Fruit fly (Drosophila melanogaster) whole organism, embryonic: ENCODE measurements around the gene CG31952.

ENCODE experiments used
- B-H2 ChIP-seq: fragments of 200-800 bp; sonication (Bioruptor generic); optimal IDR thresholded peaks from 2 replicates; lab custom pipeline; 2018; ENCODE audit warnings: missing biosample characterization, mild to moderate bottlenecking, missing genetic modification characterization
- CG10959 ChIP-seq: fragments of 200-800 bp; sonication (Bioruptor generic); IDR thresholded peaks from 2 replicates; pipeline ENCODE4 v1.3.6; 2022; ENCODE audit warnings: missing biosample characterization, missing genetic modification characterization
- CG11247 ChIP-seq: fragments of 200-800 bp; sonication (Bioruptor generic); IDR thresholded peaks from 2 replicates; pipeline ENCODE4 v1.3.6; 2022; ENCODE audit warnings: missing biosample characterization, missing genetic modification characterization
- CG11456 ChIP-seq: fragments of 200-800 bp; sonication (Bioruptor generic); IDR thresholded peaks from 3 replicates; pipeline ENCODE4 v1.3.6; 2022; ENCODE audit warnings: missing biosample characterization, missing genetic modification characterization
- CG12071 ChIP-seq: fragments of 200-800 bp; sonication (Bioruptor generic); optimal IDR thresholded peaks from 3 replicates; lab custom pipeline; 2018; ENCODE audit warnings: missing biosample characterization, mild to moderate bottlenecking, missing genetic modification characterization
- CG12219 ChIP-seq: fragments of 200-800 bp; sonication (Bioruptor generic); optimal IDR thresholded peaks from 3 replicates; lab custom pipeline; 2018; ENCODE audit warnings: missing biosample characterization, mild to moderate bottlenecking, missing genetic modification characterization
- CG1233 ChIP-seq: fragments of 200-800 bp; sonication (Bioruptor generic); optimal IDR thresholded peaks from 4 replicates; lab custom pipeline; 2018; ENCODE audit warnings: missing biosample characterization, mild to moderate bottlenecking, missing genetic modification characterization
- CG12769 ChIP-seq: fragments of 200-800 bp; sonication (Bioruptor generic); optimal IDR thresholded peaks from 2 replicates; lab custom pipeline; 2019; ENCODE audit warnings: missing biosample characterization, mild to moderate bottlenecking, missing genetic modification characterization, moderate library complexity
- CG13296 ChIP-seq: fragments of 200-800 bp; sonication (Bioruptor generic); optimal IDR thresholded peaks from 3 replicates; lab custom pipeline; 2018; ENCODE audit warnings: missing biosample characterization, mild to moderate bottlenecking, missing genetic modification characterization
- CG1529 ChIP-seq: fragments of 200-800 bp; sonication (Bioruptor generic); optimal IDR thresholded peaks from 3 replicates; lab custom pipeline; 2018; ENCODE audit warnings: missing biosample characterization, missing genetic modification characterization
- CG15696 ChIP-seq: fragments of 200-800 bp; sonication (Bioruptor generic); optimal IDR thresholded peaks from 2 replicates; lab custom pipeline; 2019; ENCODE audit warnings: missing biosample characterization, mild to moderate bottlenecking, missing genetic modification characterization, moderate library complexity
- CG16815 ChIP-seq: fragments of 200-800 bp; sonication (Bioruptor generic); optimal IDR thresholded peaks from 3 replicates; lab custom pipeline; 2017; ENCODE audit warnings: missing biosample characterization, mild to moderate bottlenecking, missing genetic modification characterization
- CG17568 ChIP-seq: fragments of 200-800 bp; sonication (Bioruptor generic); optimal IDR thresholded peaks from 2 replicates; lab custom pipeline; 2018; ENCODE audit warnings: missing biosample characterization, mild to moderate bottlenecking, missing genetic modification characterization, moderate library complexity
- CG18011 ChIP-seq: fragments of 200-800 bp; sonication (Bioruptor generic); optimal IDR thresholded peaks from 2 replicates; lab custom pipeline; 2017; ENCODE audit warnings: missing biosample characterization, missing genetic modification characterization, mild to moderate bottlenecking, moderate library complexity, missing genotype
- CG2120 ChIP-seq: fragments of 200-800 bp; sonication (Bioruptor generic); optimal IDR thresholded peaks from 3 replicates; lab custom pipeline; 2016; ENCODE audit warnings: missing biosample characterization, missing genetic modification characterization
- CG2712 ChIP-seq: fragments of 200-800 bp; optimal IDR thresholded peaks from 3 replicates; lab custom pipeline; 2019; ENCODE audit warnings: missing biosample characterization, mild to moderate bottlenecking, missing genetic modification characterization, moderate library complexity
- CG34376 ChIP-seq: fragments of 200-800 bp; sonication (Bioruptor generic); optimal IDR thresholded peaks from 2 replicates; lab custom pipeline; 2018; ENCODE audit warnings: missing biosample characterization, mild to moderate bottlenecking, missing genetic modification characterization
- CG7556 ChIP-seq: fragments of 200-800 bp; sonication (Bioruptor generic); optimal IDR thresholded peaks from 2 replicates; lab custom pipeline; 2017; ENCODE audit warnings: missing biosample characterization, mild to moderate bottlenecking, missing genetic modification characterization
- CG8290 ChIP-seq, 3 experiments: fragments of 200-800 bp; sonication (Bioruptor generic); optimal IDR thresholded peaks; 2 replicates each; lab custom pipeline; 2016 to 2019; ENCODE audit warnings: missing biosample characterization in 3 of 3, missing genetic modification characterization in 3 of 3, mild to moderate bottlenecking in 2 of 3, moderate library complexity in 1 of 3
- CG8388 ChIP-seq: fragments of 200-800 bp; sonication (Bioruptor generic); optimal IDR thresholded peaks from 2 replicates; lab custom pipeline; 2019; ENCODE audit warnings: missing biosample characterization, mild to moderate bottlenecking, missing genetic modification characterization, moderate library complexity
- CG9817 ChIP-seq: fragments of 200-800 bp; sonication (Bioruptor generic); optimal IDR thresholded peaks from 2 replicates; lab custom pipeline; 2018; ENCODE audit warnings: missing biosample characterization, mild to moderate bottlenecking, missing genetic modification characterization, moderate library complexity
- D ChIP-seq, 2 experiments: fragments of 200-800 bp in 1 of 2; fragments of >200 bp in 1 of 2; sonication (Bioruptor generic) in 1 of 2; optimal IDR thresholded peaks; 2 replicates in 1 of 2; 3 replicates in 1 of 2; lab custom pipeline; 2017; ENCODE audit warnings: mild to moderate bottlenecking in 1 of 2, missing biosample characterization in 1 of 2, missing genetic modification characterization in 1 of 2, missing genetic modification reagents in 1 of 2
- Dbx ChIP-seq: fragments of 200-800 bp; sonication (Bioruptor generic); IDR thresholded peaks from 3 replicates; pipeline ENCODE4 v1.3.6; 2022; ENCODE audit warnings: missing biosample characterization, missing genetic modification characterization
- Dp ChIP-seq: fragments of 200-800 bp; sonication (Bioruptor generic); optimal IDR thresholded peaks from 2 replicates; lab custom pipeline; 2018; ENCODE audit warnings: missing biosample characterization, mild to moderate bottlenecking, missing genetic modification characterization, moderate library complexity
- Ets97D ChIP-seq: fragments of 200-800 bp; sonication (Bioruptor generic); optimal IDR thresholded peaks from 3 replicates; lab custom pipeline; 2016; ENCODE audit warnings: missing biosample characterization, missing genetic modification characterization
- HmgD ChIP-seq: fragments of 200-800 bp; sonication (Bioruptor generic); optimal IDR thresholded peaks from 3 replicates; lab custom pipeline; 2016; ENCODE audit warnings: missing biosample characterization, missing genetic modification characterization
- Kr ChIP-seq: fragments of 200-800 bp; sonication (Bioruptor generic); optimal IDR thresholded peaks from 2 replicates; lab custom pipeline; 2017; ENCODE audit warnings: missing biosample characterization, mild to moderate bottlenecking, missing genetic modification characterization
- Mrtf ChIP-seq: fragments of 200-800 bp; sonication (Bioruptor generic); IDR thresholded peaks from 3 replicates; pipeline ENCODE4 v1.3.6; 2022; ENCODE audit warnings: missing biosample characterization, missing genetic modification characterization
- NFAT ChIP-seq: fragments of 200-800 bp; sonication (Bioruptor generic); IDR thresholded peaks from 2 replicates; pipeline ENCODE4 v1.3.6; 2022; ENCODE audit warnings: missing biosample characterization, missing genetic modification characterization
- Scr ChIP-seq: fragments of 200-800 bp; sonication (Bioruptor generic); IDR thresholded peaks from 2 replicates; pipeline ENCODE4 v1.3.6; 2022; ENCODE audit warnings: missing biosample characterization, missing genetic modification characterization; ENCODE audit not compliant: partially characterized antibody
- Stat92E ChIP-seq, 3 experiments: fragments of >200 bp in 2 of 3; fragments of 200-800 bp in 1 of 3; sonication (Bioruptor generic) in 1 of 3; optimal IDR thresholded peaks; 2 replicates each; lab custom pipeline; 2017 to 2019; ENCODE audit warnings: missing biosample characterization in 3 of 3, missing genetic modification characterization in 3 of 3, mild to moderate bottlenecking in 1 of 3, moderate library complexity in 1 of 3
- ara ChIP-seq: fragments of 200-800 bp; sonication (Bioruptor generic); IDR thresholded peaks from 2 replicates; pipeline ENCODE4 v1.3.6; 2022; ENCODE audit warnings: missing biosample characterization, missing genetic modification characterization
- br ChIP-seq: fragments of >200 bp; optimal IDR thresholded peaks from 2 replicates; lab custom pipeline; 2017
- chif ChIP-seq, 2 experiments: fragments of 200-800 bp; sonication (Bioruptor generic); optimal IDR thresholded peaks; 3 replicates each; lab custom pipeline; 2016; ENCODE audit warnings: missing biosample characterization in 2 of 2, missing genetic modification characterization in 2 of 2
- crol ChIP-seq: fragments of 200-800 bp; sonication (Bioruptor generic); IDR thresholded peaks from 2 replicates; pipeline ENCODE4 v1.3.6; 2022; ENCODE audit warnings: missing biosample characterization, missing genetic modification characterization
- dan ChIP-seq: fragments of 200-800 bp; sonication (Bioruptor generic); IDR thresholded peaks from 2 replicates; pipeline ENCODE4 v1.3.6; 2022; ENCODE audit warnings: missing biosample characterization, missing genetic modification characterization
- dati ChIP-seq: fragments of 200-800 bp; sonication (Bioruptor generic); IDR thresholded peaks from 2 replicates; pipeline ENCODE4 v1.3.6; 2022; ENCODE audit warnings: missing biosample characterization, missing genetic modification characterization
- disco-r ChIP-seq: fragments of 200-800 bp; sonication (Bioruptor generic); optimal IDR thresholded peaks from 2 replicates; lab custom pipeline; 2016; ENCODE audit warnings: missing biosample characterization, missing genetic modification characterization
- ftz-f1 ChIP-seq: fragments of 200-800 bp; sonication (Bioruptor generic); optimal IDR thresholded peaks from 2 replicates; lab custom pipeline; 2016; ENCODE audit warnings: missing biosample characterization, missing genetic modification characterization
- grn ChIP-seq: fragments of 200-800 bp; sonication (Bioruptor generic); optimal IDR thresholded peaks from 3 replicates; lab custom pipeline; 2017; ENCODE audit warnings: missing biosample characterization, missing genetic modification characterization
- jing ChIP-seq: fragments of 200-800 bp; sonication (Bioruptor generic); optimal IDR thresholded peaks from 2 replicates; lab custom pipeline; 2018; ENCODE audit warnings: missing biosample characterization, mild to moderate bottlenecking, missing genetic modification characterization
- sisA ChIP-seq: fragments of 200-800 bp; sonication (Bioruptor generic); IDR thresholded peaks from 2 replicates; pipeline ENCODE4 v1.3.6; 2022; ENCODE audit warnings: missing biosample characterization, missing genetic modification characterization
- sqz ChIP-seq: fragments of 200-800 bp; sonication (Bioruptor generic); optimal IDR thresholded peaks from 3 replicates; lab custom pipeline; 2018; ENCODE audit warnings: missing biosample characterization, mild to moderate bottlenecking, missing genetic modification characterization
- tio ChIP-seq: fragments of 200-800 bp; sonication (Bioruptor generic); optimal IDR thresholded peaks from 2 replicates; lab custom pipeline; 2017; ENCODE audit warnings: missing biosample characterization, missing genetic modification characterization, inconsistent platforms
- trh ChIP-seq: fragments of 200-800 bp; sonication (Bioruptor generic); optimal IDR thresholded peaks from 2 replicates; lab custom pipeline; 2016; ENCODE audit warnings: missing biosample characterization, missing genetic modification characterization
- ttk ChIP-seq: fragments of 200-800 bp; sonication (Bioruptor generic); IDR thresholded peaks from 2 replicates; pipeline ENCODE4 v2.1.2; 2022; ENCODE audit warnings: missing biosample characterization, missing genetic modification characterization
- twi ChIP-seq: fragments of 200-800 bp; optimal IDR thresholded peaks from 2 replicates; lab custom pipeline; 2019; ENCODE audit warnings: missing biosample characterization, mild to moderate bottlenecking, missing genetic modification characterization, moderate library complexity
- unpg ChIP-seq: fragments of 200-800 bp; sonication (Bioruptor generic); optimal IDR thresholded peaks from 3 replicates; lab custom pipeline; 2018; ENCODE audit warnings: missing biosample characterization, mild to moderate bottlenecking, missing genetic modification characterization, moderate library complexity
- vnd ChIP-seq: fragments of 200-800 bp; sonication (Bioruptor generic); IDR thresholded peaks from 3 replicates; pipeline ENCODE4 v1.3.6; 2022; ENCODE audit warnings: missing biosample characterization, missing genetic modification characterization; ENCODE audit not compliant: partially characterized antibody
- zf30C ChIP-seq: fragments of 200-800 bp; sonication (Bioruptor generic); optimal IDR thresholded peaks from 3 replicates; lab custom pipeline; 2018; ENCODE audit warnings: missing biosample characterization, mild to moderate bottlenecking, missing genetic modification characterization

CG31952 gene

DNA sequence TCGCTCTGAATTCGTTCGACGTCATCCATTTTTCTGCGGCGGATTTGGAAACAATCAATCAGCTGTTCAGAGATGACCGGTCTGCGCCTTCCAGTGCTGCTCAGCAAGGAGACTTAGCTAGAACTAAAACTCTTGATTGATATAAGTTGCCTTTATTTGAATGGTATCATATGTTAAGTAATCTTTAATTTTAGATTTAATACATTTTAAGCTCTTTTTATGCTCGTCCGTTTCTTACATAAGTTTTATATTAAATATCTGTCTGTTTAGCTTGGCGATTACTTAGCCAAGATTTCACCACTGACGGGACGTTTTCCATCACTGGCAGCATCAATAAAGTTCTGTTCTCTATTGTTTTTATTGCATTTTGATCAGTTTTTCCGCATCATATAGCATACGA lies 40.5 kb downstream of the CG31952 start, which contains the start of the genes Cog3 and Sec5 (continued):
- no peak for TF ChIP-seq CG13296 (GFP tag; lab: Kevin White, UChicago)
- peak; percentile 65 for TF ChIP-seq CG34376 (GFP tag; lab: Kevin White, UChicago)
- TF ChIP-seq ara (GFP tag; lab: Robert Waterston, UW): no peak; the same call in 1 of the 2 replicates
- peak; percentile 54 for TF ChIP-seq CG16815 (GFP tag; lab: Kevin White, UChicago)
- TF ChIP-seq jing (GFP tag; lab: Kevin White, UChicago): no peak
- TF ChIP-seq ftz-f1 (GFP tag; lab: Kevin White, UChicago): peak; percentile 22
- no peak for TF ChIP-seq dan
- peak; percentile 56 for TF ChIP-seq CG11247
- TF ChIP-seq sisA (GFP tag; lab: Robert Waterston, UW): peak; percentile 13; the same call in 1 of the 2 replicates
- no peak for TF ChIP-seq tio
- peak; percentile 47 to 52 for TF ChIP-seq chif (GFP tag; optimal IDR thresholded peaks at IDR 0.05; lab: Kevin White, UChicago)
- TF ChIP-seq CG1233: no peak
- peak; percentile 55; the same call in 2 of the 3 replicates for TF ChIP-seq Dbx
- TF ChIP-seq CG2120 (GFP tag; lab: Kevin White, UChicago): peak; percentile 90
- no peak for TF ChIP-seq sqz (GFP tag; lab: Kevin White, UChicago)
- TF ChIP-seq Kr (GFP tag; lab: Kevin White, UChicago): no peak
- TF ChIP-seq crol (GFP tag; lab: Robert Waterston, UW): no peak
- no peak for TF ChIP-seq CG8388 (GFP tag; lab: Kevin White, UChicago)
- no peak; the same call in 2 of the 3 replicates for TF ChIP-seq CG11456 (GFP tag; lab: Robert Waterston, UW)
- TF ChIP-seq trh (GFP tag; lab: Kevin White, UChicago): no peak
- TF ChIP-seq B-H2 (GFP tag; lab: Kevin White, UChicago): no peak
- TF ChIP-seq CG10959 (GFP tag; lab: Robert Waterston, UW): no peak
- no peak for TF ChIP-seq Ets97D
- TF ChIP-seq zf30C (GFP tag; lab: Kevin White, UChicago): no peak
- TF ChIP-seq dati: no peak
- TF ChIP-seq CG8290 (GFP tag; optimal IDR thresholded peaks at IDR 0.05; lab: Kevin White, UChicago): no peak
- TF ChIP-seq CG8290 (tag; optimal IDR thresholded peaks at IDR 0.05; lab: Kevin White, UChicago): no peak
- TF ChIP-seq CG12219 (GFP tag; lab: Kevin White, UChicago): no peak
- TF ChIP-seq CG12769: no peak
- TF ChIP-seq HmgD (GFP tag; lab: Kevin White, UChicago): peak; percentile 17
- TF ChIP-seq CG2712 (tag; lab: Kevin White, UChicago): peak; percentile 81
- TF ChIP-seq CG17568 (GFP tag; lab: Kevin White, UChicago): no peak
- 0 out of 3 replicates have a peak, but pooled peaks have one; percentile 21 for TF ChIP-seq vnd (GFP tag; lab: Robert Waterston, UW)
- no peak for TF ChIP-seq unpg (GFP tag; lab: Kevin White, UChicago)
- TF ChIP-seq CG9817 (tag; lab: Kevin White, UChicago): peak; percentile 66
- no peak for TF ChIP-seq br (lab: Kevin White, UChicago)
- TF ChIP-seq CG1529 (GFP tag; lab: Kevin White, UChicago): no peak
- no peak for TF ChIP-seq CG12071 (GFP tag; lab: Kevin White, UChicago)
- TF ChIP-seq NFAT (GFP tag; lab: Robert Waterston, UW): peak; percentile 46
- TF ChIP-seq Dp (GFP tag; lab: Kevin White, UChicago): no peak
- TF ChIP-seq Scr (GFP tag; lab: Robert Waterston, UW): 0 out of 2 replicates have a peak, but pooled peaks have one; percentile 26
- peak; percentile 69 for TF ChIP-seq CG15696
- TF ChIP-seq CG18011 (GFP tag; lab: Kevin White, UChicago): peak; percentile 29
- TF ChIP-seq ttk (GFP tag; lab: Robert Waterston, UW): no peak
- peak; percentile 36; the same call in 1 of the 3 replicates for TF ChIP-seq Mrtf
- TF ChIP-seq disco-r (GFP tag; lab: Kevin White, UChicago): no peak
- no peak for TF ChIP-seq D (optimal IDR thresholded peaks at IDR 0.05; lab: Kevin White, UChicago)
- TF ChIP-seq D (GFP tag; optimal IDR thresholded peaks at IDR 0.05; lab: Kevin White, UChicago): peak; percentile 74
- TF ChIP-seq twi (tag; lab: Kevin White, UChicago): no peak
- TF ChIP-seq grn (GFP tag; lab: Kevin White, UChicago): no peak
- no peak for TF ChIP-seq Stat92E (GFP tag; optimal IDR thresholded peaks at IDR 0.05; lab: Kevin White, UChicago)
- peak; percentile 38 for TF ChIP-seq CG7556 (GFP tag; lab: Kevin White, UChicago)
